Worm (Caenorhabditis elegans): ENCODE results near the gene ZK1321.4.

ZK1321.4 gene

ce11 chrII:9797664-9798063 is 23.9 kb upstream of the ZK1321.4 start, which contains the start of gene cyp-13A4:
Gene cyp-13A4, minus strand, starts transcription at chrII:9797740.
- peak; percentile 10 for TF ChIP-seq fos-1 (tag; optimal IDR thresholded peaks at IDR 0.05)
- TF ChIP-seq mdl-1 (tag; optimal IDR thresholded peaks at IDR 0.05), result no peak
- TF ChIP-seq nhr-23 (tag; optimal IDR thresholded peaks at IDR 0.05), result no peak
- peak; percentile 15 for TF ChIP-seq sma-9 (GFP tag; optimal IDR thresholded peaks at IDR 0.05)
- no peak for TF ChIP-seq sma-9 (tag; optimal IDR thresholded peaks at IDR 0.05)
- no peak for TF ChIP-seq elt-1 (tag; optimal IDR thresholded peaks at IDR 0.05)
- no peak for TF ChIP-seq C34F6.9 (tag; optimal IDR thresholded peaks at IDR 0.05)
- no peak for TF ChIP-seq nhr-11 (tag; optimal IDR thresholded peaks at IDR 0.05)
- TF ChIP-seq ceh-16 (tag; optimal IDR thresholded peaks at IDR 0.05), result no peak

ce11 chrII:9793197-9793596 is 19.5 kb upstream of the ZK1321.4 start, which contains the start of gene cyp-13A3:
Gene cyp-13A3, minus strand, starts transcription at chrII:9793297.
- TF ChIP-seq ZK546.5 (tag; optimal IDR thresholded peaks at IDR 0.05) (no peak), nhr-11 (tag; optimal IDR thresholded peaks at IDR 0.05) (no peak), zag-1 (tag; optimal IDR thresholded peaks at IDR 0.05) (no peak), unc-62 (GFP tag; optimal IDR thresholded peaks at IDR 0.05) (no peak), gmeb-1 (tag; optimal IDR thresholded peaks at IDR 0.05) (no peak), ztf-1 (GFP tag; conservative IDR thresholded peaks at IDR 0.05) (no peak), nhr-21 (tag; optimal IDR thresholded peaks at IDR 0.05) (no peak)

DNA sequence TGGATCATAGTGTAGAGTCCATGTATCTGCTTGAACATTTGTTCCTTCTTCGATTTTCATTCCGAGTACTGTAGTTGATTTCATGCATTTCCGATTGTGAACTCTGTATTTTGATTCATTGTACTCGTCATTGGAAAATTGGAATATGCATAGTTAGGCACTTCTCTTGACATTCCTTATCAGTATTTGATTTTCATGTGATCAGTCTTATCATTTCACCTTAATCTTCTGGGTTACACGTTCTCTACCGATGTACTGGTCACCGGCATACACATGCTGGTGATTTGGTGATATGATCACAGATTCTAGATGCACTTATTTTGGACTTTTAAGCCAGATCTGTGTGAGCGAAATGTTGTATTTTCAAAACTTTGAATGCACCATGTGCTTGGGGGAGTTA is 17.4 kb upstream of the ZK1321.4 start:
- TF ChIP-seq sma-9 (GFP tag; optimal IDR thresholded peaks at IDR 0.05) (peak; percentile 94), sma-9 (tag; optimal IDR thresholded peaks at IDR 0.05) (no peak), nhr-129 (tag; optimal IDR thresholded peaks at IDR 0.05) (peak; percentile 16), sem-4 (tag; optimal IDR thresholded peaks at IDR 0.05) (no peak), C34F6.9 (tag; optimal IDR thresholded peaks at IDR 0.05) (no peak), sma-3 (GFP tag; optimal IDR thresholded peaks at IDR 0.05) (peak; percentile 44), mdl-1 (tag; optimal IDR thresholded peaks at IDR 0.05) (peak in 1 of 2 experiments; percentile 43), zag-1 (tag; optimal IDR thresholded peaks at IDR 0.05) (no peak), fos-1 (tag; optimal IDR thresholded peaks at IDR 0.05) (peak; percentile 97), nhr-21 (tag; optimal IDR thresholded peaks at IDR 0.05) (peak; percentile 41), unc-55 (GFP tag; optimal IDR thresholded peaks at IDR 0.05) (no peak), gmeb-1 (tag; optimal IDR thresholded peaks at IDR 0.05) (peak; percentile 48), crh-2 (tag; optimal IDR thresholded peaks at IDR 0.05) (peak; percentile 70), aly-2 (tag; optimal IDR thresholded peaks at IDR 0.05) (no peak), F13H6.1 (tag; optimal IDR thresholded peaks at IDR 0.05) (peak; percentile 73), mab-5 (tag; optimal IDR thresholded peaks at IDR 0.05) (no peak), lsy-2 (tag; optimal IDR thresholded peaks at IDR 0.05) (peak in 1 of 2 experiments; percentile 21)

DNA sequence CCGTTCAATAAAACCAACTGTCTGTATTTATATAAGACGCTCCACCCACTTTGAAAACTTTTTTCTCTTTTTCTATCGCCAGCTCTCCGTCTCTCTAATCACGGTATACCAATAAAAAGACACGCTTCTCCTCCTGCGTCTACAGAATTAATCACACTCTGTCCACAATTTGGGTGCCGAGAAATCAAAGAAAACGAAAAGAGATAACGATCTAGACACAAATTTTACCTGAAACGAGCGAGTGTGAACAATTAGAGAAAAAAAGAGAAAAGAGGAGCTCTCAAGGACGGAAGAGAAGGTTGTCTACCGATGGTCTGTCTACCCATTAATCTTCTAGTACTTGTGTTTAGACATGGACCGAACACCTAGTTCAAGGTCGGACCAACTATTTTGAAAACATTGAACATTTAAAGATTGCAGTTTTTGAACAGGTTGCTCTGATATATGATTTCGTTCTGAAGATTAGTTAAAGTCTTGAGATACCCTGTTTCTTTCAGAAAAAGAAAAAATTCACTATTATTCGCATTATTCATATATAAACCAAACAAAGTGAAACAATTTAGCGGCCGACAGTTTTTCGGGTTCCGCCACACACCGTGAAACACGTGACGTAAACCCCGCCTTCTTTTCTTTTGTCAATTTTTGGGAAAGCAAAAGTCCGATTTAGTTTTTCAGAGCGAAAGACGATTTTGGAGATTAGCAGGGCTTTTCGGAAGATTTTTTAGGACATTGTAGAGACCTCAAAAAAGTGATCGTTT is 13.8 kb upstream of the ZK1321.4 start, which contains the start of gene cyp-13A2:
cyp-13A2 (minus strand) TSS at position 235 of the 758 bp plus-strand sequence.
- TF ChIP-seq nhr-21 (tag; optimal IDR thresholded peaks at IDR 0.05), result peak; percentile 67
- TF ChIP-seq peb-1 (tag; optimal IDR thresholded peaks at IDR 0.05), result no peak
- peak; percentile 95 for TF ChIP-seq snpc-4 (tag; optimal IDR thresholded peaks at IDR 0.05)
- no peak for TF ChIP-seq lin-13 (GFP tag; optimal IDR thresholded peaks at IDR 0.05)
- TF ChIP-seq nhr-25 (tag; optimal IDR thresholded peaks at IDR 0.05), result peak; percentile 85
- TF ChIP-seq lin-11 (tag; optimal IDR thresholded peaks at IDR 0.05), result no peak
- TF ChIP-seq zag-1 (tag; optimal IDR thresholded peaks at IDR 0.05), result no peak
- TF ChIP-seq ceh-16 (tag; optimal IDR thresholded peaks at IDR 0.05), result peak; percentile 88
- TF ChIP-seq dmd-4 (tag; optimal IDR thresholded peaks at IDR 0.05), result no peak
- TF ChIP-seq nhr-12 (tag; optimal IDR thresholded peaks at IDR 0.05), result no peak
- TF ChIP-seq egl-27 (tag; optimal IDR thresholded peaks at IDR 0.05), result peak; percentile 83
- TF ChIP-seq alr-1 (tag; optimal IDR thresholded peaks at IDR 0.05), result no peak
- TF ChIP-seq ceh-82 (tag; optimal IDR thresholded peaks at IDR 0.05), result no peak
- no peak for TF ChIP-seq Y55F3AM.14 (GFP tag; optimal IDR thresholded peaks at IDR 0.05)
- TF ChIP-seq sma-9 (GFP tag; optimal IDR thresholded peaks at IDR 0.05), result peak; percentile 92
- no peak for TF ChIP-seq sma-9 (tag; optimal IDR thresholded peaks at IDR 0.05)
- TF ChIP-seq aly-2 (tag; optimal IDR thresholded peaks at IDR 0.05), result no peak
- TF ChIP-seq nhr-77 (tag; optimal IDR thresholded peaks at IDR 0.05), result no peak
- no peak for TF ChIP-seq unc-39 (tag; optimal IDR thresholded peaks at IDR 0.05)
- no peak for TF ChIP-seq mbf-1 (tag; optimal IDR thresholded peaks at IDR 0.05)
- TF ChIP-seq ztf-1 (GFP tag; conservative IDR thresholded peaks at IDR 0.05), result no peak
- TF ChIP-seq lin-39 (tag; optimal IDR thresholded peaks at IDR 0.05), result no peak
- TF ChIP-seq skn-1 (tag; optimal IDR thresholded peaks at IDR 0.05), result no peak
- peak; percentile 11 for TF ChIP-seq gmeb-1 (tag; optimal IDR thresholded peaks at IDR 0.05)
- TF ChIP-seq ztf-11 (tag; optimal IDR thresholded peaks at IDR 0.05), result no peak
- no peak for TF ChIP-seq R02D3.7 (tag; optimal IDR thresholded peaks at IDR 0.05)
- peak; percentile 25 for TF ChIP-seq C34F6.9 (tag; optimal IDR thresholded peaks at IDR 0.05)
- TF ChIP-seq ztf-4 (tag; optimal IDR thresholded peaks at IDR 0.05), result no peak
- TF ChIP-seq nhr-6 (tag; optimal IDR thresholded peaks at IDR 0.05), result peak; percentile 20
- no peak for TF ChIP-seq ZK546.5 (tag; optimal IDR thresholded peaks at IDR 0.05)
- peak; percentile 73 for TF ChIP-seq sma-3 (GFP tag; optimal IDR thresholded peaks at IDR 0.05)
- peak; percentile 35 for TF ChIP-seq elt-1 (tag; optimal IDR thresholded peaks at IDR 0.05)
- peak; percentile 45 for TF ChIP-seq unc-55 (GFP tag; optimal IDR thresholded peaks at IDR 0.05)
- no peak for TF ChIP-seq mab-5 (tag; optimal IDR thresholded peaks at IDR 0.05)
- peak in 1 of 2 experiments; percentile 52 for TF ChIP-seq lsy-2 (tag; optimal IDR thresholded peaks at IDR 0.05)
- TF ChIP-seq unc-62 (GFP tag; optimal IDR thresholded peaks at IDR 0.05), result no peak

All from whole organism, L2 larva.